Worm (Caenorhabditis elegans) whole organism, dauer: ENCODE measurements around the gene ZK666.12.

Experiments used
- unc-62 ChIP-seq: sonication (generic microtip); optimal IDR thresholded peaks from 2 replicates; lab custom pipeline; 2017; ENCODE audit warnings: missing biosample characterization, missing genetic modification reagents, missing genetic modification characterization

ZK666.12 gene

DNA sequence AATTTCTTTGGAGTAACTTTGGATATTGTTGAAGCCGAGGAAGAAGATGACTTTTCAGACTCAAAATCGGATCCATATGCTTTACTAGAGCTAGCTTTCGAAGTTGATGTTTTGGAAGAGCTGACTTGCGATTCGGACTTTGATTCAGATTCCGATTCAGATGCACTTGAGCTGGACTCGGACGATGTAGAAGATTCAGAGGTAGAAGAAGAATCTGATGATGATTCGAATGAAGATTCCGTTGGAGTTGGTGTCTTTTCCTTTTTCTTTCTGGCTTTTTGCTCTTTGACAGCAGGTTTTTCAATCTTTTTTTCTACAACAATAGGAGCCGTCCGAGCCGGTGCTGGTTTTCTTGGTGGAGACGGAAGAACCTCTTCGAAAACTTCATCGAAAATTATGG is 11.9 kb downstream of the ZK666.12 start:
- TF ChIP-seq unc-62 (GFP tag; lab: Kevin White, UChicago) = no peak

DNA sequence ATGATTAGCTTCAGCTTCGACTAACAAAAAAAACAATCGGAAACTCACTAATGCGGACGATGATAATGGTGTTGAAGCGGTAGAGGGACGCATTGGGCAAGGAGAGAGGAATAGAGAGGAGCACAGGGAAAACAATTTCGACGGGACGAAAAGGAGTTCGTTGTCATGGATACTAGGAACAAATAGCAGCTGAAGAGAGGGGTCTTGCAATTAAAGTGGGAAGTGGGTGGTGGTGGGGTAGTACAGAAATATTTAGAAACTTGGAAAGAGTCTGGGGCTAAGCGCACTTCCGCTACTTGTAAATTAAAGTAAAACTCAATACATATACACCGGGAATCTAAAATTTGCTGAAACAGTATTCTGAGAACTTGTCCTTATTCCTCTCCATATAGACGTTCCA is 13.7 kb downstream of the ZK666.12 start, which contains the start of gene F59B10.2:
Gene F59B10.2, minus strand, starts transcription at position 101 of the 400 bp plus-strand sequence.
- no peak for TF ChIP-seq unc-62 (GFP tag; lab: Kevin White, UChicago)

DNA sequence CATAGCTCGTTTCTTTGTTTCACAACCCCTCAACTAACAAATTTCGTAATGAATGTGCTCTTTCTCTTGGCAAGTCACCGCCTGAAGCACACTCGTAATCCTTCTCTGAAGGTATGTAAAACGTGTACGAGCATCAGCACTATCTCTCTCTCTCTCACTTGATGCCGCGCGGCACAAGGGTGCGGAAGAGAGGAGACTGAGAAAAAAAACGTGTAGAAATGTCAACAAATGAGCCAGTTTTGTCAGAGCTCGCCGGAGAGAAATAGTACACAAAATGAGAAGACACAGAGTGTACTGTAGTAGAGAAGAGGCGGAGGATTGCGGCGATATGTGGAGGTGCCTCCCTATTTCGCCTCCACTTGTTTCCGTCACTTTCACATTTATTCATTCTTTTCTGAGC is 14.2 kb downstream of the ZK666.12 start, which contains the start of gene F59B10.3:
Gene F59B10.3, plus strand, starts transcription at position 301 of the 400 bp plus-strand sequence.
- no peak for TF ChIP-seq unc-62 (GFP tag; lab: Kevin White, UChicago)

DNA sequence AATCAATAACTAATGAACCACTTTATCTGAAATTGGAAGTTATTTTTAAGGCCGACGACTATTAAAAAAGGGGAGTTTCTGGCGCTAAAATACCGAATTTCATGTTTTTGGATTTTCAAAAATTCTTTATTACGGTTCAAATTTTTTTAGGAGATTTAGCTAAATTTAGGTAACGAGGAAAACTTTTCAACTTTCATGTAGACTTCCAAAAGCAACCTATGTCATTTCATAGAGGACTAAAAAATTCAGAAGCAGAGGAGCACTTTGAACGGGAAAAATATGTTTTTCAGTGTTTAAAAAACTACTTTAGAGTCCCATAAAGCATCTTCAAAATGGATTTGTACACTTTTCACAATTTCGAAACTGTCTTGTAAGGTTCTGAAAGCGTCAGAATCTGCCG is 17.4 kb downstream of the ZK666.12 start:
- TF ChIP-seq unc-62 (GFP tag; lab: Kevin White, UChicago) = no peak

DNA sequence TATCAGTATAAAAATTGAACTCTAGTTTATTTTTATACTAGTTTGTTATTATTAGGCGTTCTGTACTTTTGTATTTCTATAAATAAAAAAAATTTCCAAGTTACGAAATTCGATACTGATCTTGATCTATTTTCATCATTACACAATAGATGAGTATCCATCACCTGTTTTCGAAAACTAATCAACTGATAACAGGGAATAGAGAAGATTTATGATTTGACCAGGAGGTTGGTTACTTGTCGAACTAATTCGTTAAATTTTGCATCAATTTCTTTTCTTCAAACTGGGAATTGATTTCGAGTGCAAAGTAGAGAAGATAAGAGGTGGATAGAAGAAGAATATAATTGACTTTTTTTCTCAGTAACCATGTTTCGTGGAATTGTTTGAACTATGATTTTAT is 19.4 kb downstream of the ZK666.12 start:
- TF ChIP-seq unc-62 (GFP tag; lab: Kevin White, UChicago) = no peak

DNA sequence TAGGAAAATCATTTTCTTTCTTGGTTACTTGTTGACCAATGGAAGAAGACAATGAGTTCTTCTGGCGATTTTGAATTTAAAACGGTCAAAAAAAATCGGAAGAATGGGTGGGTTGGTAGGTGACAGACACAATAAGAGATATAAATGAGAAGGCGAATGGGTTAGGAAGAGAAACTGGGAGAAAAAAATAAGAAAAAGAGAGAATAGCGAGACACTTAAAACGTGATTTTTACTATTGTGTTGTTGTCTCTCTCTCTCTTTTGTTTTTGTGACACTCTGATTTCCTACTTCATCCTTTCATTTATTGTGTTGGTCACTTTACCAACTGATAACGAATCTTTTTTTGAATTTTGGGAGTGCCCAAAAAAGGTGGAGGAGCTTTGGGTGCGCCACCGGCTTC is 20.4 kb downstream of the ZK666.12 start:
- TF ChIP-seq unc-62 (GFP tag; lab: Kevin White, UChicago) = no peak

DNA sequence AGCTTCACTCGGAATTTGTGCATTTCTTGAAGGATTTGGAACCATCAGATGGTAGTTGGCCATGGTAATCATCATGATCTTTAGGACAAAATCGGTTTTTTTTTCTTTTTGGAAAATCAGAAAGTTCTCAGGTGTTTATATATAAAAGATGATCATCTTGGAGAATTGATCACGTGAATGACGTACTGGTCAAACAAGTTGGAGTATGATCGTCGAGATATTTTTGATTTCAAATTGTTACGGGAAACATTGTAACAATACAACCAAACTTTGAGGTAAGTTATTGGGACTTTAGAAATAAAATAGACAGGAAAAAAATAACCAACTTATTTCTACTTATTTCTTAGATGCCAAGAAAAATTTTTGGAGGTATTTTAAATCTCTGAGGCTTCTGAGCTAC is 23.0 kb downstream of the ZK666.12 start, which contains the start of gene F59B10.4:
Gene F59B10.4, minus strand, starts transcription at position 101 of the 400 bp plus-strand sequence.
- no peak for TF ChIP-seq unc-62 (GFP tag; lab: Kevin White, UChicago)

DNA sequence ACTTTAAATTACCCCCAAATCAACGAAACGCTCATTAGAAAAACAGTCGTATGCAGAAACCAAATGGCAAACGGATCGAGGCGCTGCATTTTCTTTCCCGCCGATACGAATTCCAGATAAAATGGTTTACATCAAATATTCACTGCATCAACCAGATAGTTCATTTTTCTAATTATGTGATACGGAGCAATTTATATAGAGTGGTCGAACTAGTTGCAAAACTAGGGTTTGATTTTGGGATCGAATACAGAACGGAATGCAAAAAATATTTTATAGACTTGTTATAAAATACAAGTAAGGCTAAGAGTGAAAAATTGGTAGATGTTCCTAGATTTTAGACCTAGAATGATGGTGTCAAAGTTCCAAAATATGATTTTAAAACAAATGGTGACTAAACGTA is 23.9 kb downstream of the ZK666.12 start:
- no peak for TF ChIP-seq unc-62 (GFP tag; lab: Kevin White, UChicago)

DNA sequence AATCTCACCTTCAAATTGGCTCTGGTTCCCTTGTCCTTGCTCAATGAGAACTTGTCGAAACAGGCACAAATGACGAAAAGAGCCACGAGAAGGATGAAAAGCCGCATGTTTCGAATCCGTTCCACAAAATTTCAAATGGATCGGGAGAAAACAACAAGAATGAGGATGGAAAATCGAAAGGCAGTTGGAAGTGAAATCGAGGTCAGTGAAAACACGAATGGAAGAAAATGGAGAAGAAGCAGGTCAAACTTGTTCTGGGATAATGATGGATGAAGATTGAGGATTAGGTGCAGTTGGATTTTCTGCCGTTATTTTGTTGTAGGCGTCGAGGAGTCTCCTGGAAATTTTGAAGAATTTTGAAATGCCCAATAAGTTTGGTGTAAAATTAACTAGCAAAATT is 27.0 kb downstream of the ZK666.12 start:
- no peak for TF ChIP-seq unc-62 (GFP tag; lab: Kevin White, UChicago)

DNA sequence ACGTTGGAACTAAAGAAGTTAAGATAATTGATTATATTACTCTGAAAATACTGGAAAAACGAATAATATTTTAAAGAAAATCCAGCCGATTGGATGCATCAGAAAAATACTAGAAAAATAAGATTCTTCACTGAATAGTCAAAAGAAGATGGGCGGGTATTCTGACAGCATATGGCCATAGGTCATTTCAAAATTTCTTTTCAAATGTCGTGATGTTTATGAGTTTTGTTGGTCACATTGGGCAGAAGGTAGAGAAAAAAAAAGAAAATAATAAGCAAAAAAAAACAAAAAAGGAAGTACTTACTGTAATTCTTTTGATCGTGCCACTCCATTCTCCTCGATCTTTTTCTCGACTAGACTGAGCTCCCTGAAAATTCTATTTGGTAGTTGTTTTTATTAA is 27.6 kb downstream of the ZK666.12 start, which contains the start of gene F59B10.5:
Gene F59B10.5, minus strand, starts transcription at position 101 of the 400 bp plus-strand sequence.
- no peak for TF ChIP-seq unc-62 (GFP tag; lab: Kevin White, UChicago)

DNA sequence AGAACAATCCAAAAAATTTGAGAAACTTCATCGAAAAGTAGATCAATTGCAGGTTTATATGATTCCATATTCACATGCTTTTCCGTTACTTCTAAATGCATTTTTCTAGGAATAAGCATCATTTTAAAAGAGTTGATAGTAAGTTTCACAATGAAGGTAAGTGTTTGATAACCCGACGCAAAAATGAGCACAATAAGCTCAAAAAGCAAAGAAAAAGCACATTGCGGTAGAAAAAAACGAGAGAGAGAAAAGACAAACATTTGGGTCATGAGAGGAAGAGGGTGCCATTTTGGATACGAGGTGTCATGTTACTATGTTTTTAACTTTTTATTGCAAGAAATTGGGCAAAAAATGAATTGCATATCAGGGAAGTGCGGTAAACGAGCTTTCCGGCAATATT is 28.4 kb downstream of the ZK666.12 start, which contains the start of gene F59B10.6:
Gene F59B10.6, minus strand, starts transcription at position 101 of the 400 bp plus-strand sequence.
- TF ChIP-seq unc-62 (GFP tag; lab: Kevin White, UChicago) = no peak

DNA sequence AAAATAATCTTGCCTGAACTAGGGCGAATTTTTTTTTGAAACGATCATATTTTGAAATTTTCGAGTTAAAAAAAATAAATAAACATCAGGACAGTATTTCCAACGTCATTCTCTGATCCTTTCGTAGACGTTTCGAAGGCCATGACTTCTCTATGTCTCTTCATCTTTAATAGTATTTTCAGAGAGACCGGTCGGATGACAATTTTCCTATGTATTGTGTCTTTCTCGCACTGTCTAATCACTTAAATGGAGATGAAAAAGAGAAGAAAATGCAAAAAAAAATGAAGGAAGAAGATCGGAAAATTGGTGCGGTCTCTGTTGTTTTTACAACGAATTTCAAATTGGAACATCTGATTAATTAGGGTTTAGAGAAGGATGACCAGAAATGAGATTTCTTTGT is 29.1 kb downstream of the ZK666.12 start:
- TF ChIP-seq unc-62 (GFP tag; lab: Kevin White, UChicago) = no peak

DNA sequence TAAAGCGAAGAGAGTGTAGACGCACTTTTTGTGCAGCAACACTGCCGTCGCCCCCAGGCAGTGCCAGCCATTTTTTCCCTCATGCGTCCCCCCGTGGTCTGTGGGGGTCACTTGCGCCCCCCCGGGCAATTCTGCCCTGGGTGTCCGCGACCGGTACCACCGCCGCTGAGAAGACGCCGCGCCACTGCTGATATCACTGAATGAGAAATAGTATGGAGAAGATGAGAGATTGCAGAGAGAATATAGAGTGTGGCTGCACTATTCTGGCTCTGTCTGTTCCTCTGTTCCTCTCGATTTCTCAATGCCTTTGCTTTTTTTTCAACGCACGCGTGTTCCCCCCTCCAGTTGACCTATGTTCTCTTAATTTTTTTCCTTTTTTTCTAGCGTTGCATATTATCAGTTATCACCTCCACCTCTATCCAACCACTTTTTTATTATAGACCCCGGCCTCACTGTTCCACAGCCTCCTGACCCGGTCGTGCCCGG is 31.7 kb downstream of the ZK666.12 start, which contains the start of gene mab-10:
Gene mab-10, plus strand, starts transcription at position 436 of the 486 bp plus-strand sequence.
- no peak for TF ChIP-seq unc-62 (GFP tag; lab: Kevin White, UChicago)

DNA sequence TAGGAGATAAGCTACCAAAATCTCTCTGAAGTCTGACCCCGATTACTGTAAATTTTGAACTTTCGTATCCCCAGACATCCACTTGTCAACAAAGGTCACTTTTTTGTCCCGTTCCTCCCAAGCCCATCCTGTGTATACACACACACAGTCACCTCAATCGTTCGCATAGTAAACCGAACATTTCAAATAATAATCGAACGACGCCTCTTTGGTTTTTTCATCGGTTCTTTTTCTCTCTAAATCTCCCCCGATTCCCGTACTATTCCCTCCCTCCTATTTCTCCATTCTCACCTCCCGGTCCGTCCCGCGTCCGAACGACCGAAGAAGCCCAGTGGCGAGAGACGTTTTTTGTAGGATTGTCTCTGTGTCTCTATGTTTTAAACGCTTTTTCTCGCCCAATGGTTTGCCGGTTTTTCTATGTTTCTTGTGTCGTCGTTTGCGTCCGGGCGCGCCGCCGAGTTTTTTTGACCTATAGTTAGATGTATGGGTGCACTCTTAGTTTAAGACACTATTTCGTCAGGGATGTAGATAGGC is 33.3 kb downstream of the ZK666.12 start:
- TF ChIP-seq unc-62 (GFP tag; lab: Kevin White, UChicago) = no peak

DNA sequence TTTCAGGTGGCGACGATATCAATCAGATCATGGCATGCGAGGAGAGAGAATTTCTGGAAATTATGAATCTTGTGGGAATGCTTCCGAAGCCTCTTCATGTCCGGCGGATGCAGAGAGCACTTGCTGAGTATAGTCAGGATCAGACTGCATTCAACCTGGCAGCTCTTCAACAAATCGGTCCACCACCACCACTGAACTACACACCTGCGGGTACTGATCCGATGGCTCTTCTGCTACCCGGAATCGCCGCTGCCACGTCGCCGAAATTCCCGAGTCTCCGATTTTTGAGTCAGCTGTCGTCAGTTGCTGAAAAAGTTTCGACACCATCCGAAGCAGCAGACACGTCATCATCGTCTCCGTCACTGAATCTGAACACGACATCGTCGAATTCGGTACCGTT is 34.9 kb downstream of the ZK666.12 start:
- no peak for TF ChIP-seq unc-62 (GFP tag; lab: Kevin White, UChicago)

DNA sequence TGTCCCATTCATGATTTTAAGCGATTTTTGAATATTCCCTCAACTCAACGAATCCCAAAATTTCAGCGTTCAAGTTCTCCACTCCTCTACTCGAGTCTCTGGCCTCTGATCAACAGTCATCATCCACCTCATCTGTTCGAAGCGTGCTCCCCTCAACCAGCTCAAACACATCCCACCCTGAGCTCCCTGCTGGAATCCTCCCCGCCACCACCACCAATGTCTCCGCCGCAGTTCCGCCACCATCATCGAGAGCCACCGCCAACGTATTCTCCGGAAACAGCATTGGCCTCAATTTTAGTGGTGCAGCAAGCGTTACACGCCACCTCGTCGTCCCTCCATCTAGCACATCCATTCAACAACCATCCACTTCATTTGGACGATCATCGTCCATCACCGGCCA is 35.6 kb downstream of the ZK666.12 start:
- no peak for TF ChIP-seq unc-62 (GFP tag; lab: Kevin White, UChicago)

DNA sequence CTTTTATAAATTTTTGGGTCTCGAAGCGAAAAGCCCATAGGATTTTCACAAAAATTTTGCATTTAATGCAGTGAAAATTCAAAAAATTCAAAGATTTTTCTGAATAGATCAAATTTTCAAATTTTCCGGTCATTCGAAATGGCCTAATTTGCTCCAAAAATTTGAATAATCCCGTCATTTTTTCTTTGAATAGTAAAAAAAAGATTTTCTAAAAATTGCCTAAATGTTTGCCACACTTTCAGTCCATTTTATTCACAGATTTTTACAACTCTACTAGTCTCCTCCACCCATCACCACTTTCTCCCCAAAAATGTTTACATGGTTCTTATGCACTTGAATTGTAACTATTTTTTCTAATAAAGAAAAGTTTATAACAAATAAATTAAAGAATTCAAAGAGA is 38.0 kb downstream of the ZK666.12 start:
- TF ChIP-seq unc-62 (GFP tag; lab: Kevin White, UChicago) = no peak
